Fruit fly (Drosophila melanogaster) whole organism: ENCODE results near the gene MAGE.
A peak's percentile ranks its signal among the peaks of the same experiment; 100 is the strongest.

Experiments used
- Dll ChIP-seq: fragments of >200 bp; optimal IDR thresholded peaks from 2 replicates; lab custom pipeline; 2017
- pan ChIP-seq: fragments of >200 bp; optimal IDR thresholded peaks from 2 replicates; lab custom pipeline; 2017
- psq ChIP-seq: fragments of >200 bp; optimal IDR thresholded peaks from 2 replicates; lab custom pipeline; 2017
- usp ChIP-seq: fragments of >200 bp; optimal IDR thresholded peaks from 2 replicates; lab custom pipeline; 2017; ENCODE audit warnings: missing biosample characterization, missing genetic modification characterization, mixed read lengths

- no peak for TF ChIP-seq pan
- no peak for TF ChIP-seq psq
- TF ChIP-seq Dll (lab: Kevin White, UChicago), result peak; percentile 69
- TF ChIP-seq usp (GFP tag; lab: Kevin White, UChicago), result no peak
Observed at dm6 chr3R:7162356-7163289, 7.6 kb upstream of the MAGE start, which contains the start of gene sas.
